Worm (Caenorhabditis elegans) whole organism, early embryonic: ENCODE results near the gene C49H3.16.

ENCODE experiments used
- B0310.2 ChIP-seq: sonication (generic microtip); optimal IDR thresholded peaks from 2 replicates; lab custom pipeline; 2016; ENCODE audit warnings: mild to moderate bottlenecking, missing genetic modification characterization, missing compliant biosample characterization
- F13C5.2 ChIP-seq: sonication (generic microtip); optimal IDR thresholded peaks from 2 replicates; lab custom pipeline; 2017; ENCODE audit warnings: mild to moderate bottlenecking, missing genetic modification characterization, inconsistent platforms, missing compliant biosample characterization
- aly-1 ChIP-seq: sonication (generic microtip); optimal IDR thresholded peaks from 2 replicates; lab custom pipeline; 2016; ENCODE audit warnings: missing genetic modification characterization, missing compliant biosample characterization
- ama-1 ChIP-seq: fragments of 150-350 bp; optimal IDR thresholded peaks from 2 replicates; lab custom pipeline; 2014
- ceh-13 ChIP-seq: fragments of 200-800 bp; sonication (Bioruptor generic); optimal IDR thresholded peaks from 2 replicates; lab custom pipeline; 2018; ENCODE audit warnings: mild to moderate bottlenecking, missing genetic modification characterization, missing compliant biosample characterization
- ceh-36 ChIP-seq: sonication (generic microtip); optimal IDR thresholded peaks from 2 replicates; lab custom pipeline; 2016; ENCODE audit warnings: missing genetic modification characterization, inconsistent platforms, missing compliant biosample characterization
- ets-7 ChIP-seq: sonication (generic microtip); optimal IDR thresholded peaks from 2 replicates; lab custom pipeline; 2016; ENCODE audit warnings: missing genotype, missing genetic modification characterization, missing compliant biosample characterization
- flt-1 ChIP-seq: fragments of 200-800 bp; sonication (Bioruptor generic); IDR thresholded peaks from 2 replicates; pipeline ENCODE4 v1.3.6; 2022; ENCODE audit warnings: missing genetic modification characterization, missing compliant biosample characterization
- hmbx-1 ChIP-seq: sonication (generic microtip); optimal IDR thresholded peaks from 2 replicates; lab custom pipeline; 2016; ENCODE audit warnings: mild to moderate bottlenecking, missing genetic modification characterization, missing compliant biosample characterization
- hmg-4 ChIP-seq: fragments of 200-800 bp; sonication (Bioruptor generic); optimal IDR thresholded peaks from 2 replicates; lab custom pipeline; 2018; ENCODE audit warnings: mild to moderate bottlenecking, missing genetic modification characterization, missing compliant biosample characterization
- hnd-1 ChIP-seq: sonication (generic microtip); optimal IDR thresholded peaks from 2 replicates; lab custom pipeline; 2016; ENCODE audit warnings: missing genetic modification characterization, missing compliant biosample characterization
- pes-1 ChIP-seq: fragments of 200-800 bp; sonication (Bioruptor generic); IDR thresholded peaks from 2 replicates; pipeline ENCODE4 v1.3.6; 2022; ENCODE audit warnings: missing genetic modification reagents, missing genetic modification characterization, missing compliant biosample characterization
- scrt-1 ChIP-seq: fragments of 200-800 bp; sonication (Bioruptor generic); IDR thresholded peaks from 2 replicates; pipeline ENCODE4 v1.3.6; 2022; ENCODE audit warnings: missing genetic modification characterization, missing compliant biosample characterization
- sea-1 ChIP-seq: fragments of 200-800 bp; sonication (Bioruptor generic); conservative IDR thresholded peaks from 2 replicates; pipeline ENCODE4 v1.3.6; 2022; ENCODE audit warnings: missing genetic modification characterization, missing compliant biosample characterization
- tbx-11 ChIP-seq: fragments of 200-800 bp; sonication (Bioruptor generic); IDR thresholded peaks from 2 replicates; pipeline ENCODE4 v1.3.6; 2022; ENCODE audit warnings: missing genetic modification characterization, missing compliant biosample characterization
- tbx-37 ChIP-seq: fragments of 200-800 bp; sonication (Bioruptor generic); conservative IDR thresholded peaks from 2 replicates; pipeline ENCODE4 v1.3.6; 2022; ENCODE audit warnings: missing genetic modification reagents, missing genetic modification characterization, missing compliant biosample characterization
- tra-4 ChIP-seq: sonication (generic microtip); optimal IDR thresholded peaks from 2 replicates; lab custom pipeline; 2017; ENCODE audit warnings: missing genetic modification characterization, missing compliant biosample characterization

The C49H3.16 gene

ce11 chrIV:7914991-7915390, 5.2 kb upstream of the C49H3.16 start, which contains the start of gene C49H3.4:
TSS of gene C49H3.4 (plus strand) at chrIV:7915291.
- no peak for TF ChIP-seq B0310.2
- TF ChIP-seq ets-7 (tag; lab: Kevin White, UChicago): no peak
- TF ChIP-seq hnd-1 (tag; lab: Kevin White, UChicago): no peak
- no peak for TF ChIP-seq ceh-13 (GFP tag; lab: Kevin White, UChicago)
- no peak for TF ChIP-seq aly-1 (tag; lab: Kevin White, UChicago)
- TF ChIP-seq ama-1 (lab: Kevin White, UChicago): no peak
- no peak for TF ChIP-seq tra-4

DNA sequence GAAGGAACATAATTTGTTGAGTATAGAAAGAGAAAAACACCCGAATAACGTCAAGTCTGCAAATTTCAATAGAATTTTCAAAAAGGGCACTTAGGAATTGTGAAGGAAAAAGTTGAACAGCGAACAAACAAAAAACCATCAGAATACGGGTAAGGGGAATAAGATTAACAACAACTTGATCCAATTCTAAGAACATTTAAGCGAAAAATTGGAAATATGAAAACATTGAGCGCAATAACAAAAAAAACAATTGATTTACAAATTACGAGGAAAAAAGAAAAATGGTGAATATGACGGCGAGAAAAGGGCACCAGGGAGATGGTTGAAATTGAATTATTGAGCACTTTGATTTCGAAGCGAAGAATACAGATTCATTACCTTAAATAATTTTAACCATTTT, 3.3 kb upstream of the C49H3.16 start:
- TF ChIP-seq ceh-36 (tag; lab: Kevin White, UChicago) (no peak), hnd-1 (tag; lab: Kevin White, UChicago) (no peak), aly-1 (tag; lab: Kevin White, UChicago) (no peak), tra-4 (no peak), hmg-4 (GFP tag; lab: Kevin White, UChicago) (no peak), pes-1 (GFP tag; lab: Robert Waterston, UW) (no peak), hmbx-1 (tag; lab: Kevin White, UChicago) (no peak), tbx-37 (GFP tag; lab: Robert Waterston, UW) (no peak), B0310.2 (no peak), ama-1 (lab: Kevin White, UChicago) (no peak), ceh-13 (GFP tag; lab: Kevin White, UChicago) (no peak), flt-1 (GFP tag; lab: Robert Waterston, UW) (no peak), tbx-11 (GFP tag; lab: Robert Waterston, UW) (no peak), sea-1 (GFP tag; lab: Robert Waterston, UW) (no peak), scrt-1 (GFP tag; lab: Robert Waterston, UW) (no peak), ets-7 (tag; lab: Kevin White, UChicago) (no peak), F13C5.2 (tag; lab: Kevin White, UChicago) (no peak)

- TF ChIP-seq F13C5.2 (tag; lab: Kevin White, UChicago) (no peak), hmg-4 (GFP tag; lab: Kevin White, UChicago) (no peak), ceh-36 (tag; lab: Kevin White, UChicago) (no peak), ceh-13 (GFP tag; lab: Kevin White, UChicago) (no peak), tra-4 (no peak), sea-1 (GFP tag; lab: Robert Waterston, UW) (no peak), ets-7 (tag; lab: Kevin White, UChicago) (no peak), tbx-37 (GFP tag; lab: Robert Waterston, UW) (no peak), scrt-1 (GFP tag; lab: Robert Waterston, UW) (no peak), flt-1 (GFP tag; lab: Robert Waterston, UW) (no peak), pes-1 (GFP tag; lab: Robert Waterston, UW) (no peak), tbx-11 (GFP tag; lab: Robert Waterston, UW) (no peak), aly-1 (tag; lab: Kevin White, UChicago) (no peak), B0310.2 (no peak), hmbx-1 (tag; lab: Kevin White, UChicago) (no peak), ama-1 (lab: Kevin White, UChicago) (no peak), hnd-1 (tag; lab: Kevin White, UChicago) (no peak)
Measured at ce11 chrIV:7917881-7918280, 2.3 kb upstream of the C49H3.16 start.

ce11 chrIV:7923982-7924480, 3.8 kb downstream of the C49H3.16 start, which contains the start of the genes xpo-3 and C49H3.3:
TSS of gene xpo-3 (minus strand) at chrIV:7924032.
TSS of gene C49H3.3 (plus strand) at chrIV:7924350.
- no peak for TF ChIP-seq tbx-11 (GFP tag; lab: Robert Waterston, UW)
- no peak for TF ChIP-seq ceh-36 (tag; lab: Kevin White, UChicago)

ce11 chrIV:7924975-7925828, 5.0 kb downstream of the C49H3.16 start:
- TF ChIP-seq F13C5.2 (tag; lab: Kevin White, UChicago) (no peak), hmg-4 (GFP tag; lab: Kevin White, UChicago) (no peak), hmbx-1 (tag; lab: Kevin White, UChicago) (no peak), B0310.2 (no peak), sea-1 (GFP tag; lab: Robert Waterston, UW) (no peak), hnd-1 (tag; lab: Kevin White, UChicago) (no peak), aly-1 (tag; lab: Kevin White, UChicago) (no peak), tra-4 (no peak), ets-7 (tag; lab: Kevin White, UChicago) (no peak)

ce11 chrIV:7926102-7926840, 6.0 kb downstream of the C49H3.16 start, which contains the start of gene rps-2:
TSS of gene rps-2 (minus strand) at chrIV:7926391.
- TF ChIP-seq hmbx-1 (tag; lab: Kevin White, UChicago) (no peak), scrt-1 (GFP tag; lab: Robert Waterston, UW) (no peak), tbx-37 (GFP tag; lab: Robert Waterston, UW) (no peak), tbx-11 (GFP tag; lab: Robert Waterston, UW) (peak; percentile 8; the same call in 1 of the 2 replicates), F13C5.2 (tag; lab: Kevin White, UChicago) (peak; percentile 35), hnd-1 (tag; lab: Kevin White, UChicago) (no peak)
